Fruit fly (Drosophila melanogaster) whole organism, embryonic: ENCODE data around the gene Oatp30B.

ENCODE experiments used
- Adf1 ChIP-seq: fragments of 200-800 bp; sonication (Bioruptor generic); IDR thresholded peaks from 2 replicates; pipeline ENCODE4 v1.3.6; 2022; ENCODE audit warnings: missing biosample characterization, missing genetic modification characterization
- Antp ChIP-seq: fragments of 200-800 bp; sonication (Bioruptor generic); optimal IDR thresholded peaks from 3 replicates; lab custom pipeline; 2016; ENCODE audit warnings: missing biosample characterization, missing genetic modification characterization
- C15 ChIP-seq: fragments of 200-800 bp; sonication (Bioruptor generic); IDR thresholded peaks from 3 replicates; pipeline ENCODE4 v1.3.6; 2022; ENCODE audit warnings: missing biosample characterization, missing genetic modification characterization
- CG10431 ChIP-seq: fragments of 200-800 bp; sonication (Bioruptor generic); optimal IDR thresholded peaks from 3 replicates; lab custom pipeline; 2018; ENCODE audit warnings: missing biosample characterization, mild to moderate bottlenecking, missing genetic modification characterization
- CG12071 ChIP-seq: fragments of 200-800 bp; sonication (Bioruptor generic); optimal IDR thresholded peaks from 3 replicates; lab custom pipeline; 2018; ENCODE audit warnings: missing biosample characterization, mild to moderate bottlenecking, missing genetic modification characterization
- CG12155 ChIP-seq: fragments of 200-800 bp; sonication (Bioruptor generic); optimal IDR thresholded peaks from 3 replicates; lab custom pipeline; 2016; ENCODE audit warnings: missing biosample characterization, missing genetic modification characterization
- CG12299 ChIP-seq: fragments of 200-800 bp; sonication (Bioruptor generic); optimal IDR thresholded peaks from 2 replicates; lab custom pipeline; 2018; ENCODE audit warnings: missing biosample characterization, mild to moderate bottlenecking, missing genetic modification characterization
- CG13424 ChIP-seq: fragments of 200-800 bp; sonication (Bioruptor generic); optimal IDR thresholded peaks from 2 replicates; lab custom pipeline; 2019; ENCODE audit warnings: missing biosample characterization, mild to moderate bottlenecking, missing genetic modification characterization, moderate library complexity
- CG15269 ChIP-seq: fragments of 200-800 bp; sonication (Bioruptor generic); optimal IDR thresholded peaks from 2 replicates; lab custom pipeline; 2018; ENCODE audit warnings: missing biosample characterization, mild to moderate bottlenecking, missing genetic modification characterization, moderate library complexity
- CG15601 ChIP-seq: fragments of 200-800 bp; sonication (Bioruptor generic); optimal IDR thresholded peaks from 3 replicates; lab custom pipeline; 2019; ENCODE audit warnings: missing biosample characterization, mild to moderate bottlenecking, missing genetic modification characterization, moderate library complexity
- CG1647 ChIP-seq: fragments of 200-800 bp; sonication (Bioruptor generic); optimal IDR thresholded peaks from 3 replicates; lab custom pipeline; 2016; ENCODE audit warnings: missing biosample characterization, missing genetic modification characterization
- CG16813 ChIP-seq: fragments of 200-800 bp; sonication (Bioruptor generic); IDR thresholded peaks from 3 replicates; pipeline ENCODE4 v1.3.6; 2022; ENCODE audit warnings: missing biosample characterization, missing genetic modification characterization; ENCODE audit not compliant: partially characterized antibody
- CG17568 ChIP-seq: fragments of 200-800 bp; sonication (Bioruptor generic); optimal IDR thresholded peaks from 2 replicates; lab custom pipeline; 2018; ENCODE audit warnings: missing biosample characterization, mild to moderate bottlenecking, missing genetic modification characterization, moderate library complexity
- CG2199 ChIP-seq: fragments of 200-800 bp; sonication (Bioruptor generic); IDR thresholded peaks from 3 replicates; pipeline ENCODE4 v1.3.6; 2022; ENCODE audit warnings: missing biosample characterization, missing genetic modification characterization
- CG32767 ChIP-seq: fragments of 200-800 bp; sonication (Bioruptor generic); IDR thresholded peaks from 2 replicates; pipeline ENCODE4 v1.3.6; 2022; ENCODE audit warnings: missing biosample characterization, missing genetic modification characterization
- CG33557 ChIP-seq: fragments of 200-800 bp; sonication (Bioruptor generic); optimal IDR thresholded peaks from 2 replicates; lab custom pipeline; 2019; ENCODE audit warnings: missing biosample characterization, mild to moderate bottlenecking, missing genetic modification characterization, moderate library complexity
- CG3995 ChIP-seq: fragments of 200-800 bp; sonication (Bioruptor generic); optimal IDR thresholded peaks from 3 replicates; lab custom pipeline; 2016; ENCODE audit warnings: missing biosample characterization, missing genetic modification characterization
- CG43689 ChIP-seq: fragments of 200-800 bp; sonication (Bioruptor generic); IDR thresholded peaks from 2 replicates; pipeline ENCODE4 v1.3.6; 2022; ENCODE audit warnings: missing biosample characterization, missing genetic modification characterization
- CG4707 ChIP-seq: fragments of 200-800 bp; sonication (Bioruptor generic); optimal IDR thresholded peaks from 2 replicates; lab custom pipeline; 2018; ENCODE audit warnings: missing biosample characterization, mild to moderate bottlenecking, missing genetic modification characterization, moderate library complexity
- CG6765 ChIP-seq: fragments of 200-800 bp; sonication (Bioruptor generic); optimal IDR thresholded peaks from 3 replicates; lab custom pipeline; 2017; ENCODE audit warnings: missing biosample characterization, mild to moderate bottlenecking, missing genetic modification characterization
- CG7745 ChIP-seq: fragments of 200-800 bp; sonication (Bioruptor generic); optimal IDR thresholded peaks from 2 replicates; lab custom pipeline; 2018; ENCODE audit warnings: missing biosample characterization, mild to moderate bottlenecking, missing genetic modification characterization, moderate library complexity
- CG7987 ChIP-seq: fragments of 200-800 bp; sonication (Bioruptor generic); optimal IDR thresholded peaks from 2 replicates; lab custom pipeline; 2018; ENCODE audit warnings: missing biosample characterization, mild to moderate bottlenecking, missing genetic modification characterization, moderate library complexity
- Deaf1 ChIP-seq: fragments of 200-800 bp; optimal IDR thresholded peaks from 3 replicates; lab custom pipeline; 2019; ENCODE audit warnings: missing biosample characterization, mild to moderate bottlenecking, missing genetic modification characterization, moderate library complexity
- Dek ChIP-seq: fragments of 200-800 bp; sonication (Bioruptor generic); optimal IDR thresholded peaks from 3 replicates; lab custom pipeline; 2019; ENCODE audit warnings: missing biosample characterization, mild to moderate bottlenecking, missing genetic modification characterization, moderate library complexity
- Dfd ChIP-seq, 2 experiments: fragments of >200 bp; optimal IDR thresholded peaks; 2 replicates each; lab custom pipeline; 2017; ENCODE audit warnings: missing biosample characterization in 2 of 2, missing genetic modification characterization in 2 of 2
- Dref ChIP-seq: fragments of 200-800 bp; sonication (Bioruptor generic); IDR thresholded peaks from 2 replicates; pipeline ENCODE4 v1.3.6; 2022; ENCODE audit warnings: missing biosample characterization, missing genetic modification characterization
- Fer3 ChIP-seq: fragments of 200-800 bp; sonication (Bioruptor generic); optimal IDR thresholded peaks from 2 replicates; lab custom pipeline; 2018; ENCODE audit warnings: missing biosample characterization, mild to moderate bottlenecking, missing genetic modification characterization, moderate library complexity
- H2.0 ChIP-seq: fragments of 200-800 bp; sonication (Bioruptor generic); IDR thresholded peaks from 2 replicates; pipeline ENCODE4 v1.3.6; 2022; ENCODE audit warnings: missing biosample characterization, missing genetic modification characterization
- Scr ChIP-seq: fragments of 200-800 bp; sonication (Bioruptor generic); IDR thresholded peaks from 2 replicates; pipeline ENCODE4 v1.3.6; 2022; ENCODE audit warnings: missing biosample characterization, missing genetic modification characterization; ENCODE audit not compliant: partially characterized antibody
- Ssrp ChIP-seq: fragments of 200-800 bp; sonication (Bioruptor generic); optimal IDR thresholded peaks from 2 replicates; lab custom pipeline; 2018; ENCODE audit warnings: missing biosample characterization, mild to moderate bottlenecking, missing genetic modification characterization, moderate library complexity
- al ChIP-seq: fragments of 200-800 bp; sonication (Bioruptor generic); IDR thresholded peaks from 2 replicates; pipeline ENCODE4 v1.3.6; 2022; ENCODE audit warnings: missing biosample characterization, missing genetic modification characterization
- bab2 ChIP-seq: fragments of 200-800 bp; sonication (Bioruptor generic); optimal IDR thresholded peaks from 2 replicates; lab custom pipeline; 2016; ENCODE audit warnings: missing biosample characterization, missing genetic modification characterization
- crp ChIP-seq, 2 experiments: fragments of 200-800 bp; sonication (Bioruptor generic); optimal IDR thresholded peaks; 2 replicates in 1 of 2; 3 replicates in 1 of 2; lab custom pipeline; 2017; ENCODE audit warnings: missing biosample characterization in 2 of 2, missing genetic modification characterization in 2 of 2, mild to moderate bottlenecking in 1 of 2, moderate library complexity in 1 of 2
- esg ChIP-seq: fragments of 200-800 bp; sonication (Bioruptor generic); conservative IDR thresholded peaks from 2 replicates; pipeline ENCODE4 v1.3.6; 2022; ENCODE audit warnings: missing biosample characterization, missing genetic modification characterization
- ewg ChIP-seq: fragments of 200-800 bp; sonication (Bioruptor generic); optimal IDR thresholded peaks from 3 replicates; lab custom pipeline; 2017; ENCODE audit warnings: mild to moderate bottlenecking, missing biosample characterization, missing genetic modification reagents, missing genetic modification characterization
- gfzf ChIP-seq: fragments of 200-800 bp; sonication (Bioruptor generic); optimal IDR thresholded peaks from 2 replicates; lab custom pipeline; 2016; ENCODE audit warnings: missing biosample characterization, mild to moderate bottlenecking, missing genetic modification characterization, moderate library complexity
- gro ChIP-seq: fragments of 200-800 bp; sonication (Bioruptor generic); optimal IDR thresholded peaks from 2 replicates; lab custom pipeline; 2016; ENCODE audit warnings: missing biosample characterization, missing genetic modification characterization
- ham ChIP-seq: fragments of 200-800 bp; sonication (Bioruptor generic); IDR thresholded peaks from 2 replicates; pipeline ENCODE4 v1.3.6; 2022; ENCODE audit warnings: missing biosample characterization, missing genetic modification characterization
- ind ChIP-seq: fragments of 200-800 bp; sonication (Bioruptor generic); optimal IDR thresholded peaks from 3 replicates; lab custom pipeline; 2016; ENCODE audit warnings: missing biosample characterization, missing genetic modification characterization
- kni ChIP-seq: fragments of 200-800 bp; sonication (Bioruptor generic); optimal IDR thresholded peaks from 3 replicates; lab custom pipeline; 2017; ENCODE audit warnings: mild to moderate bottlenecking, missing biosample characterization, missing genetic modification reagents, missing genetic modification characterization
- nerfin-1 ChIP-seq: fragments of 200-800 bp; sonication (Bioruptor generic); optimal IDR thresholded peaks from 3 replicates; lab custom pipeline; 2019; ENCODE audit warnings: missing biosample characterization, mild to moderate bottlenecking, missing genetic modification characterization, moderate library complexity
- pb ChIP-seq: fragments of 200-800 bp; sonication (Bioruptor generic); optimal IDR thresholded peaks from 3 replicates; lab custom pipeline; 2016; ENCODE audit warnings: missing biosample characterization, missing genetic modification characterization
- sens ChIP-seq: fragments of 200-800 bp; sonication (Bioruptor generic); peaks from one replicate; lab custom pipeline; 2016; ENCODE audit warnings: missing biosample characterization, missing genetic modification characterization
- ssp ChIP-seq: fragments of 200-800 bp; sonication (Bioruptor generic); IDR thresholded peaks from 2 replicates; pipeline ENCODE4 v1.3.6; 2022; ENCODE audit warnings: missing biosample characterization, missing genetic modification characterization
- tna ChIP-seq: fragments of 200-800 bp; sonication (Bioruptor generic); IDR thresholded peaks from 2 replicates; pipeline ENCODE4 v1.3.6; 2022; ENCODE audit warnings: missing biosample characterization, missing genetic modification characterization; ENCODE audit not compliant: partially characterized antibody
- yki ChIP-seq: fragments of >200 bp; optimal IDR thresholded peaks from 3 replicates; lab custom pipeline; 2018
- zen2 ChIP-seq: fragments of 200-800 bp; sonication (Bioruptor generic); IDR thresholded peaks from 3 replicates; pipeline ENCODE4 v1.3.6; 2022; ENCODE audit warnings: missing biosample characterization, missing genetic modification characterization; ENCODE audit not compliant: partially characterized antibody
- zfh2 ChIP-seq: fragments of 200-800 bp; sonication (Bioruptor generic); optimal IDR thresholded peaks from 2 replicates; lab custom pipeline; 2016; ENCODE audit warnings: missing biosample characterization, missing genetic modification characterization

Gene Oatp30B

DNA sequence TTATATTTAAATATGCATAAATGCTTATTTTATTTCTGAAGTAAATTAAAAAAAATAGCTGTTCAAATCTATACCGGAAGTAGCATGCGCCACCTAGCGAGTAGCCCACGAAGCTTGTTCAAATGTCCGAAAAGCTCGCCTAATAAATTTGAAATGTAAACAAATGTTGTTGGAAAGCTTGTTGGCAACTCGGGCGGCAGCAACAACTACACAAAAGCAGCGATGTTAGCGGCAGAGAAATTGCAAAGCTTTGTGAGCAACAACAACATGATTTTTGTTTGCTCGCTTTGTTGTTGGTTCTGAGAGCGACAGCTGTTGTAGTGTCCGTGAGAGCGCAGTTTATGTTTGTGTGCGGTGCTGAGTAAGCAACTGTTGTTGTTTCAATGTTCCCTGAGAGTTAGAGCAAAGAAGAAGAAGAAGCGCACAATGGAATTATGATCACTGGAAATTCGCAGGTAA is 46.4 kb downstream of the Oatp30B start (continued):
- TF ChIP-seq CG7745 (tag; lab: Kevin White, UChicago) (peak; percentile 75), bab2 (GFP tag; lab: Kevin White, UChicago) (peak; percentile 79), Deaf1 (tag; lab: Kevin White, UChicago) (peak; percentile 63), CG33557 (GFP tag; lab: Kevin White, UChicago) (peak; percentile 81), crp (GFP tag; optimal IDR thresholded peaks at IDR 0.05; lab: Kevin White, UChicago) (peak in 1 of 2 experiments; percentile 70), Scr (GFP tag; lab: Robert Waterston, UW) (peak; percentile 15; the same call in 1 of the 2 replicates), sens (GFP tag; lab: Kevin White, UChicago) (peak; percentile 99), CG13424 (tag; lab: Kevin White, UChicago) (peak; percentile 89), tna (GFP tag; lab: Robert Waterston, UW) (no peak), CG10431 (peak; percentile 99), CG15269 (tag; lab: Kevin White, UChicago) (peak; percentile 98), Antp (GFP tag; lab: Kevin White, UChicago) (peak; percentile 86), Dref (GFP tag; lab: Robert Waterston, UW) (peak; percentile 35; the same call in 1 of the 2 replicates), Dfd (GFP tag; optimal IDR thresholded peaks at IDR 0.05; lab: Kevin White, UChicago) (no peak), Ssrp (tag; lab: Kevin White, UChicago) (peak; percentile 84), Fer3 (peak; percentile 99), Dek (tag; lab: Kevin White, UChicago) (peak; percentile 97), pb (GFP tag; lab: Kevin White, UChicago) (peak; percentile 96), CG17568 (peak; percentile 100), CG32767 (GFP tag; lab: Robert Waterston, UW) (peak; percentile 94), ssp (GFP tag; lab: Robert Waterston, UW) (peak; percentile 75), CG12071 (GFP tag; lab: Kevin White, UChicago) (peak; percentile 100), zfh2 (GFP tag; lab: Kevin White, UChicago) (peak; percentile 83), CG2199 (GFP tag; lab: Robert Waterston, UW) (peak; percentile 88; the same call in 2 of the 3 replicates), gfzf (GFP tag; lab: Kevin White, UChicago) (peak; percentile 0), CG15601 (tag; lab: Kevin White, UChicago) (peak; percentile 97), CG6765 (GFP tag; lab: Kevin White, UChicago) (peak; percentile 100), CG7987 (GFP tag; lab: Kevin White, UChicago) (peak; percentile 100), C15 (GFP tag; lab: Robert Waterston, UW) (peak; percentile 95), gro (GFP tag; lab: Kevin White, UChicago) (peak; percentile 98)

dm6 chr2L:9568360-9569088 is 47.5 kb downstream of the Oatp30B start, which contains the start of gene brwl:
Gene brwl, plus strand, starts transcription at chr2L:9568890.
- TF ChIP-seq al (GFP tag; lab: Robert Waterston, UW) (peak; percentile 97), yki (lab: Kevin White, UChicago) (peak; percentile 13), kni (GFP tag; lab: Kevin White, UChicago) (peak; percentile 95), nerfin-1 (peak; percentile 97), esg (GFP tag; lab: Robert Waterston, UW) (peak; percentile 98), CG1647 (peak; percentile 97), Adf1 (peak; percentile 89), zen2 (no peak), CG15601 (tag; lab: Kevin White, UChicago) (peak; percentile 97), CG3995 (GFP tag; lab: Kevin White, UChicago) (peak; percentile 83), ewg (peak; percentile 97), CG4707 (GFP tag; lab: Kevin White, UChicago) (peak; percentile 90), CG12155 (peak; percentile 98), CG12299 (tag; lab: Kevin White, UChicago) (peak; percentile 98), CG43689 (GFP tag; lab: Robert Waterston, UW) (peak; percentile 93), ham (GFP tag; lab: Robert Waterston, UW) (peak; percentile 95), CG7745 (tag; lab: Kevin White, UChicago) (peak; percentile 89), CG16813 (0 out of 3 replicates have a peak, but pooled peaks have one; percentile 29), ind (GFP tag; lab: Kevin White, UChicago) (peak; percentile 99), Deaf1 (tag; lab: Kevin White, UChicago) (peak; percentile 92), H2.0 (GFP tag; lab: Robert Waterston, UW) (peak; percentile 97)
